Worm (Caenorhabditis elegans) whole organism, midembryonic: ENCODE results near the gene srg-8.

Source experiments
- T22C8.4 ChIP-seq: fragments of 200-800 bp; sonication (Bioruptor generic); IDR thresholded peaks from 2 replicates; pipeline ENCODE4 v1.3.6; 2022; ENCODE audit warnings: missing genetic modification characterization, missing compliant biosample characterization
- cog-1 ChIP-seq: sonication (generic microtip); optimal IDR thresholded peaks from 2 replicates; lab custom pipeline; 2016; ENCODE audit warnings: missing genetic modification characterization, missing compliant biosample characterization
- flt-1 ChIP-seq: fragments of 200-800 bp; sonication (Bioruptor generic); IDR thresholded peaks from 2 replicates; pipeline ENCODE4 v1.3.6; 2022; ENCODE audit warnings: missing genetic modification characterization, missing compliant biosample characterization
- klf-2 ChIP-seq: fragments of 200-800 bp; sonication (Bioruptor generic); conservative IDR thresholded peaks from 2 replicates; pipeline ENCODE4 v1.3.6; 2022; ENCODE audit warnings: missing genetic modification reagents, missing genetic modification characterization, missing compliant biosample characterization
- med-1 ChIP-seq: sonication (generic microtip); optimal IDR thresholded peaks from 2 replicates; lab custom pipeline; 2017; ENCODE audit warnings: missing genetic modification characterization, mild to moderate bottlenecking, missing compliant biosample characterization, antibody characterized with exemption, missing genetic modification reagents; ENCODE audit not compliant: insufficient read depth
- ref-1 ChIP-seq: fragments of 200-800 bp; sonication (Bioruptor generic); conservative IDR thresholded peaks from 2 replicates; pipeline ENCODE4 v1.3.6; 2022; ENCODE audit warnings: missing genetic modification reagents, missing genetic modification characterization, missing compliant biosample characterization
- tab-1 ChIP-seq: fragments of 200-800 bp; sonication (Bioruptor generic); IDR thresholded peaks from 2 replicates; pipeline ENCODE4 v1.3.6; 2022; ENCODE audit warnings: missing genetic modification characterization, missing compliant biosample characterization
- ztf-23 ChIP-seq: fragments of 200-800 bp; sonication (Bioruptor generic); IDR thresholded peaks from 2 replicates; pipeline ENCODE4 v1.3.6; 2022; ENCODE audit warnings: missing genetic modification reagents, missing genetic modification characterization, missing compliant biosample characterization
- ztf-29 ChIP-seq: fragments of 200-800 bp; sonication (Bioruptor generic); IDR thresholded peaks from 2 replicates; pipeline ENCODE4 v1.3.6; 2022; ENCODE audit warnings: missing genetic modification reagents, missing genetic modification characterization, missing compliant biosample characterization

DNA sequence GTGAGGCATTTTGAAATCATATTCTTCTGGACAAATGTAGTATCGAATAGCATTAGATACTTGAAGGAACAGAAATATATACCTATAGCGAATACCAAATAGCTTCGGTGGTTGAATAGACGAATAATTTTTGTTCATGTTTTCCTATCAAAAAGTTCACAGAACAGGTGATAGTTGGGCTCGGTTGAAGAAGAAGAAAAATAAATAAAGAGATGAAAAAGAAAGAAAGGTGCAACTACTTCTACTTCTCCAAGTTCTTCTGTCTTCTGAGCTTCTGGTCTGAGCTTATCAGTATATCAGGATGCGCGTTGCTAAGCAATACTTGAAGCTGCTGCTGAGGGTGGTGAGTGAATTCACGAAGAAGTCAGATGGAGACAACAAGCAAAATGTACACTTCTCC is 40.7 kb downstream of the srg-8 start, which contains the start of gene C23G10.10:
- TF ChIP-seq ztf-29 (GFP tag; lab: Robert Waterston, UW) (no peak), T22C8.4 (GFP tag; lab: Robert Waterston, UW) (no peak), flt-1 (GFP tag; lab: Robert Waterston, UW) (no peak), ref-1 (GFP tag; lab: Robert Waterston, UW) (no peak), ztf-23 (GFP tag; lab: Robert Waterston, UW) (no peak), klf-2 (GFP tag; lab: Robert Waterston, UW) (no peak), tab-1 (no peak), cog-1 (tag; lab: Kevin White, UChicago) (no peak), med-1 (no peak)
